Worm (Caenorhabditis elegans) whole organism, early embryonic: Measurements from ENCODE around the gene C08F11.12.

ENCODE experiments used
- B0310.2 ChIP-seq: sonication (generic microtip); optimal IDR thresholded peaks from 2 replicates; lab custom pipeline; 2016; ENCODE audit warnings: mild to moderate bottlenecking, missing genetic modification characterization, missing compliant biosample characterization
- F13C5.2 ChIP-seq: sonication (generic microtip); optimal IDR thresholded peaks from 2 replicates; lab custom pipeline; 2017; ENCODE audit warnings: mild to moderate bottlenecking, missing genetic modification characterization, inconsistent platforms, missing compliant biosample characterization
- aly-1 ChIP-seq: sonication (generic microtip); optimal IDR thresholded peaks from 2 replicates; lab custom pipeline; 2016; ENCODE audit warnings: missing genetic modification characterization, missing compliant biosample characterization
- ama-1 ChIP-seq: fragments of 150-350 bp; optimal IDR thresholded peaks from 2 replicates; lab custom pipeline; 2014
- ceh-13 ChIP-seq: fragments of 200-800 bp; sonication (Bioruptor generic); optimal IDR thresholded peaks from 2 replicates; lab custom pipeline; 2018; ENCODE audit warnings: mild to moderate bottlenecking, missing genetic modification characterization, missing compliant biosample characterization
- ceh-36 ChIP-seq: sonication (generic microtip); optimal IDR thresholded peaks from 2 replicates; lab custom pipeline; 2016; ENCODE audit warnings: missing genetic modification characterization, inconsistent platforms, missing compliant biosample characterization
- ets-7 ChIP-seq: sonication (generic microtip); optimal IDR thresholded peaks from 2 replicates; lab custom pipeline; 2016; ENCODE audit warnings: missing genotype, missing genetic modification characterization, missing compliant biosample characterization
- flt-1 ChIP-seq: fragments of 200-800 bp; sonication (Bioruptor generic); IDR thresholded peaks from 2 replicates; pipeline ENCODE4 v1.3.6; 2022; ENCODE audit warnings: missing genetic modification characterization, missing compliant biosample characterization
- hmbx-1 ChIP-seq: sonication (generic microtip); optimal IDR thresholded peaks from 2 replicates; lab custom pipeline; 2016; ENCODE audit warnings: mild to moderate bottlenecking, missing genetic modification characterization, missing compliant biosample characterization
- hmg-4 ChIP-seq: fragments of 200-800 bp; sonication (Bioruptor generic); optimal IDR thresholded peaks from 2 replicates; lab custom pipeline; 2018; ENCODE audit warnings: mild to moderate bottlenecking, missing genetic modification characterization, missing compliant biosample characterization
- hnd-1 ChIP-seq: sonication (generic microtip); optimal IDR thresholded peaks from 2 replicates; lab custom pipeline; 2016; ENCODE audit warnings: missing genetic modification characterization, missing compliant biosample characterization
- pes-1 ChIP-seq: fragments of 200-800 bp; sonication (Bioruptor generic); IDR thresholded peaks from 2 replicates; pipeline ENCODE4 v1.3.6; 2022; ENCODE audit warnings: missing genetic modification reagents, missing genetic modification characterization, missing compliant biosample characterization
- scrt-1 ChIP-seq: fragments of 200-800 bp; sonication (Bioruptor generic); IDR thresholded peaks from 2 replicates; pipeline ENCODE4 v1.3.6; 2022; ENCODE audit warnings: missing genetic modification characterization, missing compliant biosample characterization
- sea-1 ChIP-seq: fragments of 200-800 bp; sonication (Bioruptor generic); conservative IDR thresholded peaks from 2 replicates; pipeline ENCODE4 v1.3.6; 2022; ENCODE audit warnings: missing genetic modification characterization, missing compliant biosample characterization
- tbx-11 ChIP-seq: fragments of 200-800 bp; sonication (Bioruptor generic); IDR thresholded peaks from 2 replicates; pipeline ENCODE4 v1.3.6; 2022; ENCODE audit warnings: missing genetic modification characterization, missing compliant biosample characterization
- tbx-37 ChIP-seq: fragments of 200-800 bp; sonication (Bioruptor generic); conservative IDR thresholded peaks from 2 replicates; pipeline ENCODE4 v1.3.6; 2022; ENCODE audit warnings: missing genetic modification reagents, missing genetic modification characterization, missing compliant biosample characterization
- tra-4 ChIP-seq: sonication (generic microtip); optimal IDR thresholded peaks from 2 replicates; lab custom pipeline; 2017; ENCODE audit warnings: missing genetic modification characterization, missing compliant biosample characterization

C08F11.12 gene

ce11 chrIV:13601973-13602669 lies 49.2 kb downstream of the C08F11.12 start, which contains the start of gene Y45F10B.59:
Gene Y45F10B.59, plus strand, starts transcription at chrIV:13602619.
- no peak for TF ChIP-seq flt-1

- TF ChIP-seq tbx-11 (GFP tag; lab: Robert Waterston, UW) (no peak), B0310.2 (no peak), ama-1 (lab: Kevin White, UChicago) (no peak), ets-7 (no peak), scrt-1 (no peak), tra-4 (tag; lab: Kevin White, UChicago) (no peak), hnd-1 (tag; lab: Kevin White, UChicago) (no peak), hmbx-1 (no peak), flt-1 (no peak), ceh-13 (no peak), pes-1 (GFP tag; lab: Robert Waterston, UW) (no peak), F13C5.2 (tag; lab: Kevin White, UChicago) (no peak), sea-1 (GFP tag; lab: Robert Waterston, UW) (no peak), tbx-37 (GFP tag; lab: Robert Waterston, UW) (no peak), aly-1 (tag; lab: Kevin White, UChicago) (no peak), ceh-36 (tag; lab: Kevin White, UChicago) (no peak), hmg-4 (GFP tag; lab: Kevin White, UChicago) (no peak)
Measured at ce11 chrIV:13601428-13601827, 49.9 kb downstream of the C08F11.12 start.
